Worm (Caenorhabditis elegans) whole organism, L2 larva: ENCODE measurements around the gene hars-1.

Experiments
- C34F6.9 ChIP-seq: fragments of 150-350 bp; optimal IDR thresholded peaks from 2 replicates; lab custom pipeline; 2014; ENCODE audit warnings: missing biosample characterization, missing genetic modification characterization
- F13H6.1 ChIP-seq: sonication (generic microtip); optimal IDR thresholded peaks from 2 replicates; lab custom pipeline; 2016; ENCODE audit warnings: missing genetic modification characterization, missing compliant biosample characterization
- Y55F3AM.14 ChIP-seq: fragments of 200-800 bp; sonication (Bioruptor generic); optimal IDR thresholded peaks from 2 replicates; lab custom pipeline; 2018; ENCODE audit warnings: mild to moderate bottlenecking, missing genetic modification characterization, missing compliant biosample characterization
- ZK546.5 ChIP-seq: sonication (generic microtip); optimal IDR thresholded peaks from 2 replicates; lab custom pipeline; 2017; ENCODE audit warnings: missing biosample characterization, missing genetic modification characterization
- alr-1 ChIP-seq: fragments of 150-350 bp; optimal IDR thresholded peaks from 2 replicates; lab custom pipeline; 2014; ENCODE audit warnings: missing biosample characterization, missing genetic modification characterization
- aly-2 ChIP-seq: fragments of 150-350 bp; optimal IDR thresholded peaks from 2 replicates; lab custom pipeline; 2014; ENCODE audit warnings: missing biosample characterization, missing genetic modification characterization
- ama-1 ChIP-seq: fragments of 150-350 bp; optimal IDR thresholded peaks from 2 replicates; lab custom pipeline; 2018; ENCODE audit warnings: inconsistent platforms
- blmp-1 ChIP-seq: sonication (generic microtip); optimal IDR thresholded peaks from 2 replicates; lab custom pipeline; 2017; ENCODE audit warnings: missing genetic modification characterization, mild to moderate bottlenecking, missing compliant biosample characterization, antibody characterized with exemption, moderate library complexity; ENCODE audit not compliant: insufficient read depth
- ceh-16 ChIP-seq: fragments of 150-350 bp; optimal IDR thresholded peaks from 2 replicates; lab custom pipeline; 2014; ENCODE audit warnings: missing biosample characterization, missing genetic modification characterization
- ceh-82 ChIP-seq: fragments of 150-350 bp; optimal IDR thresholded peaks from 2 replicates; lab custom pipeline; 2014; ENCODE audit warnings: missing biosample characterization, missing genetic modification characterization
- crh-2 ChIP-seq: sonication (generic microtip); optimal IDR thresholded peaks from 2 replicates; lab custom pipeline; 2017; ENCODE audit warnings: missing biosample characterization, missing genetic modification characterization
- egl-27 ChIP-seq: sonication (generic microtip); optimal IDR thresholded peaks from 3 replicates; lab custom pipeline; 2017; ENCODE audit warnings: missing biosample characterization, missing genetic modification reagents, missing genetic modification characterization
- fos-1 ChIP-seq: fragments of 150-350 bp; optimal IDR thresholded peaks from 2 replicates; lab custom pipeline; 2014; ENCODE audit warnings: missing biosample characterization, missing genetic modification characterization
- gmeb-1 ChIP-seq: fragments of 150-350 bp; optimal IDR thresholded peaks from 2 replicates; lab custom pipeline; 2014; ENCODE audit warnings: missing biosample characterization, missing genetic modification characterization
- lin-11 ChIP-seq: fragments of 150-350 bp; sonication (generic microtip); optimal IDR thresholded peaks from 2 replicates; lab custom pipeline; 2014; ENCODE audit warnings: missing biosample characterization, missing genetic modification characterization, inconsistent platforms, mixed read lengths
- lin-13 ChIP-seq: fragments of 150-350 bp; optimal IDR thresholded peaks from 2 replicates; lab custom pipeline; 2014; ENCODE audit warnings: missing biosample characterization, missing genetic modification reagents, missing genetic modification characterization
- lin-39 ChIP-seq: fragments of 150-350 bp; optimal IDR thresholded peaks from 2 replicates; lab custom pipeline; 2014; ENCODE audit warnings: missing biosample characterization, missing genetic modification reagents, missing genetic modification characterization
- lsy-2 ChIP-seq, 2 experiments: fragments of 150-350 bp in 1 of 2; sonication (generic microtip) in 1 of 2; optimal IDR thresholded peaks; 2 replicates each; lab custom pipeline; 2014 to 2017; ENCODE audit warnings: missing biosample characterization in 2 of 2, missing genetic modification characterization in 2 of 2
- mab-5 ChIP-seq: fragments of 150-350 bp; optimal IDR thresholded peaks from 2 replicates; lab custom pipeline; 2014; ENCODE audit warnings: missing biosample characterization, missing genetic modification characterization
- mbf-1 ChIP-seq: sonication (generic microtip); optimal IDR thresholded peaks from 2 replicates; lab custom pipeline; 2017; ENCODE audit warnings: missing biosample characterization, missing genetic modification characterization
- nhr-10 ChIP-seq: sonication (generic microtip); optimal IDR thresholded peaks from 2 replicates; lab custom pipeline; 2017; ENCODE audit warnings: missing biosample characterization, missing genetic modification characterization
- nhr-11 ChIP-seq: fragments of 150-350 bp; optimal IDR thresholded peaks from 2 replicates; lab custom pipeline; 2014; ENCODE audit warnings: missing biosample characterization, missing genetic modification characterization
- nhr-12 ChIP-seq: fragments of 150-350 bp; optimal IDR thresholded peaks from 2 replicates; lab custom pipeline; 2014; ENCODE audit warnings: missing biosample characterization, missing genetic modification characterization
- nhr-21 ChIP-seq: fragments of 150-350 bp; optimal IDR thresholded peaks from 2 replicates; lab custom pipeline; 2014; ENCODE audit warnings: missing biosample characterization, missing genetic modification characterization
- nhr-23 ChIP-seq: fragments of 150-350 bp; optimal IDR thresholded peaks from 2 replicates; lab custom pipeline; 2014; ENCODE audit warnings: missing biosample characterization, missing genetic modification reagents, missing genetic modification characterization
- nhr-237 ChIP-seq: fragments of 150-350 bp; optimal IDR thresholded peaks from 2 replicates; lab custom pipeline; 2014; ENCODE audit warnings: missing biosample characterization, missing genetic modification characterization
- nhr-25 ChIP-seq: fragments of 150-350 bp; sonication (generic microtip); optimal IDR thresholded peaks from 3 replicates; lab custom pipeline; 2014; ENCODE audit warnings: missing biosample characterization, missing genetic modification characterization
- nhr-6 ChIP-seq: fragments of 150-350 bp; optimal IDR thresholded peaks from 2 replicates; lab custom pipeline; 2014; ENCODE audit warnings: missing biosample characterization, missing genetic modification characterization
- peb-1 ChIP-seq: fragments of 150-350 bp; optimal IDR thresholded peaks from 2 replicates; lab custom pipeline; 2014; ENCODE audit warnings: missing biosample characterization, missing genetic modification characterization
- skn-1 ChIP-seq: sonication (generic microtip); optimal IDR thresholded peaks from 2 replicates; lab custom pipeline; 2017; ENCODE audit warnings: missing biosample characterization, missing genetic modification characterization
- sma-9 ChIP-seq, 2 experiments: fragments of 150-350 bp in 1 of 2; sonication (generic microtip) in 1 of 2; optimal IDR thresholded peaks; 2 replicates each; lab custom pipeline; 2014 to 2016; ENCODE audit warnings: missing genetic modification characterization in 2 of 2, mild to moderate bottlenecking in 1 of 2, missing biosample characterization in 1 of 2, missing compliant biosample characterization in 1 of 2, missing genetic modification reagents in 1 of 2, moderate library complexity in 1 of 2
- snpc-4 ChIP-seq: fragments of 150-350 bp; optimal IDR thresholded peaks from 2 replicates; lab custom pipeline; 2014; ENCODE audit warnings: missing biosample characterization, missing genetic modification characterization
- unc-39 ChIP-seq: fragments of 150-350 bp; optimal IDR thresholded peaks from 2 replicates; lab custom pipeline; 2014; ENCODE audit warnings: missing biosample characterization, missing genetic modification characterization
- unc-55 ChIP-seq: fragments of 150-350 bp; sonication (generic microtip); optimal IDR thresholded peaks from 3 replicates; lab custom pipeline; 2014; ENCODE audit warnings: missing biosample characterization, missing genetic modification reagents, missing genetic modification characterization
- unc-62 ChIP-seq: fragments of 150-350 bp; optimal IDR thresholded peaks from 2 replicates; lab custom pipeline; 2014; ENCODE audit warnings: missing biosample characterization, missing genetic modification reagents, missing genetic modification characterization
- zag-1 ChIP-seq: fragments of 150-350 bp; optimal IDR thresholded peaks from 2 replicates; lab custom pipeline; 2014; ENCODE audit warnings: missing biosample characterization, missing genetic modification characterization
- ztf-1 ChIP-seq: fragments of 200-800 bp; sonication (Bioruptor generic); conservative IDR thresholded peaks from 2 replicates; pipeline ENCODE4 v1.3.6; 2022; ENCODE audit warnings: missing genetic modification characterization, missing compliant biosample characterization
- ztf-11 ChIP-seq: sonication (generic microtip); optimal IDR thresholded peaks from 2 replicates; lab custom pipeline; 2017; ENCODE audit warnings: missing biosample characterization, missing genetic modification characterization
- ztf-4 ChIP-seq: fragments of 150-350 bp; optimal IDR thresholded peaks from 2 replicates; lab custom pipeline; 2014; ENCODE audit warnings: missing biosample characterization, missing genetic modification characterization

Gene hars-1

ce11 chrIV:10881230-10881629 lies 22.5 kb downstream of the hars-1 start, which contains the start of gene F13E9.13:
Gene F13E9.13, plus strand, starts transcription at chrIV:10881546.
- TF ChIP-seq fos-1 (tag; lab: Kevin White, UChicago) (peak; percentile 24), skn-1 (no peak), snpc-4 (tag; lab: Kevin White, UChicago) (no peak), nhr-10 (tag; lab: Kevin White, UChicago) (no peak), nhr-25 (no peak), egl-27 (no peak), sma-9 (GFP tag; optimal IDR thresholded peaks at IDR 0.05; lab: Kevin White, UChicago) (peak; percentile 46), sma-9 (tag; optimal IDR thresholded peaks at IDR 0.05; lab: Kevin White, UChicago) (no peak)

DNA sequence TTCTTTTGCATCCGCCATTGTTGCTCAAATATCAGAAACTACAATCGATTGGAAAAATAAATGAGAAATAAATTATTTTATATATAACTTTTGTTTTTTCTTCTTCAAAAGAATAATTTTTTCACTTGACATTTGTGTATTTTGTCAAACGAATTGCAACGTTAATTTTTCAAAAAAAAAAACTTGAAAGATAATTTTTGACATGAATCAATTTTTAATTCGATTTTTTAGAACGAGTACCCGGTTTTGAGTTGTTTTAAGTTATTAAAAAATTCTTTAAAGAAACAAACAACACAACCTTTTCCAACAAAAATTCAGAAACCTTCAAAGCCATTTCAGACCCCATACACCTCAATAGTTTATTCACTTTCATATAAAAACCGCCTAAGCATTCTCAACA lies 25.5 kb downstream of the hars-1 start, which contains the start of gene F13E9.5:
TSS of gene F13E9.5 (minus strand) at position 101 of the 400 bp plus-strand sequence.
- TF ChIP-seq lin-11 (tag; lab: Kevin White, UChicago): no peak
- no peak for TF ChIP-seq ztf-11
- no peak for TF ChIP-seq unc-62 (GFP tag; lab: Kevin White, UChicago)
- TF ChIP-seq F13H6.1 (tag; lab: Kevin White, UChicago): no peak
- no peak for TF ChIP-seq ceh-82

- TF ChIP-seq lsy-2 (tag; optimal IDR thresholded peaks at IDR 0.05; lab: Kevin White, UChicago) (no peak), crh-2 (no peak), alr-1 (tag; lab: Kevin White, UChicago) (no peak), aly-2 (tag; lab: Kevin White, UChicago) (no peak), ceh-82 (no peak), skn-1 (no peak), nhr-6 (tag; lab: Kevin White, UChicago) (no peak), ztf-4 (tag; lab: Kevin White, UChicago) (no peak), ama-1 (lab: Kevin White, UChicago) (no peak), blmp-1 (no peak), zag-1 (no peak), nhr-23 (tag; lab: Kevin White, UChicago) (no peak), mbf-1 (tag; lab: Kevin White, UChicago) (no peak), ZK546.5 (no peak), unc-55 (no peak), lin-13 (GFP tag; lab: Kevin White, UChicago) (no peak), ztf-11 (no peak)
Observed at ce11 chrIV:10885915-10886314, 27.2 kb downstream of the hars-1 start, which contains the start of gene srlf-11. Gene srlf-11, minus strand, starts transcription at chrIV:10886015.

DNA sequence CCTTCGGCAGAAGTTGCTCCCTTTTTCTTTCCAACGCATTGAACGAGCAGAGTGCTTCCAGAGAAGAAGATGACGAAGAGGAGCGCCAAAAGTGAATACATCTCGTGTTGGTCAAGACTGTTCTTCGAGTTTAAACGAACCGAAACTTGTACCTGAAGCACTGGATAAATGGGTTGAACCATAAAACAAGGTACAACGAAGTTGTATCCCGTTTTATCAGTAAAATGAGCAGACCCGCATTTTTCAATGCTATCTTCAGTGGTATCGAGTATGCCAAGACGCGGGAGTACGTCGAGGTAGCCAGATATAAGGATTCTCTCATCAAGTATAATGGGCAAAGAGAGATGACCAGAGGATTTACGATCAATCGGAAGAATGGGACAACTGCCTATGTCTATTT lies 28.5 kb downstream of the hars-1 start, which contains the start of gene F13E9.16:
TSS of gene F13E9.16 (minus strand) at position 101 of the 400 bp plus-strand sequence.
- TF ChIP-seq nhr-12 (tag; lab: Kevin White, UChicago): no peak
- no peak for TF ChIP-seq blmp-1
- TF ChIP-seq egl-27: no peak
- no peak for TF ChIP-seq nhr-23 (tag; lab: Kevin White, UChicago)
- no peak for TF ChIP-seq ztf-11
- no peak for TF ChIP-seq mab-5 (tag; lab: Kevin White, UChicago)
- TF ChIP-seq lin-13 (GFP tag; lab: Kevin White, UChicago): no peak
- TF ChIP-seq F13H6.1 (tag; lab: Kevin White, UChicago): no peak

- TF ChIP-seq ZK546.5 (no peak), mbf-1 (tag; lab: Kevin White, UChicago) (no peak), nhr-12 (tag; lab: Kevin White, UChicago) (no peak), lsy-2 (tag; optimal IDR thresholded peaks at IDR 0.05; lab: Kevin White, UChicago) (no peak), peb-1 (no peak), ztf-1 (GFP tag; lab: Robert Waterston, UW) (no peak), nhr-10 (tag; lab: Kevin White, UChicago) (no peak), nhr-6 (tag; lab: Kevin White, UChicago) (no peak)
- TF ChIP-seq, all 48 proteins: peak for 0
Observed at ce11 chrIV:10889820-10890462, 31.2 kb downstream of the hars-1 start, which contains the start of gene F13E9.15. Gene F13E9.15, minus strand, starts transcription at chrIV:10889870.

DNA sequence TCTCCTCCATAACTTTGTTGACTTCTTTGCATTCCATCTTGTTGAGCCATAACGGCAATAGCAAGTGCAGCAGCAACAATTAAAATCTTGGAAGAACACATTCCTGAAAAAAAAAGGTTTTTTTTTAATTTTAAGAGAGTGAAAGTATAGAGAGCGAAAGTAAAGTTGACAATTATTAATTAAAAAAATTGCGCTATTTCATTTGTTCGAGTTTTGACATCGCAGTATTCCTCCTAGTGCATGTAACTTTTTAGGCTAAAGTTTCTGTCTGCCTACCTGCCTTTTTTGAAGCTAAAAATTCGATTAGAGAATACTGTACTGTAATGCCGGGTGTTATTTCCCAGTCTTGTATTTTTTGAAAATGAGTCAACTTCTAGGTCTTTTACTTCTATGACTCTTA lies 33.2 kb downstream of the hars-1 start, which contains the start of gene srlf-12:
TSS of gene srlf-12 (minus strand) at position 101 of the 400 bp plus-strand sequence.
- TF ChIP-seq unc-39 (no peak), lin-39 (no peak), nhr-11 (tag; lab: Kevin White, UChicago) (no peak), nhr-237 (no peak), C34F6.9 (no peak), ztf-4 (tag; lab: Kevin White, UChicago) (no peak), alr-1 (tag; lab: Kevin White, UChicago) (no peak), fos-1 (tag; lab: Kevin White, UChicago) (no peak), nhr-23 (tag; lab: Kevin White, UChicago) (no peak), mab-5 (tag; lab: Kevin White, UChicago) (no peak), zag-1 (no peak), ama-1 (lab: Kevin White, UChicago) (no peak), nhr-21 (no peak), gmeb-1 (tag; lab: Kevin White, UChicago) (no peak), Y55F3AM.14 (GFP tag; lab: Kevin White, UChicago) (no peak), F13H6.1 (tag; lab: Kevin White, UChicago) (no peak), aly-2 (tag; lab: Kevin White, UChicago) (no peak), ceh-16 (tag; lab: Kevin White, UChicago) (no peak), unc-55 (no peak), crh-2 (no peak)
- TF ChIP-seq, all 48 proteins: peak for 0
